Fruit fly (Drosophila melanogaster): ENCODE results near the gene RnrL.

The RnrL gene

DNA sequence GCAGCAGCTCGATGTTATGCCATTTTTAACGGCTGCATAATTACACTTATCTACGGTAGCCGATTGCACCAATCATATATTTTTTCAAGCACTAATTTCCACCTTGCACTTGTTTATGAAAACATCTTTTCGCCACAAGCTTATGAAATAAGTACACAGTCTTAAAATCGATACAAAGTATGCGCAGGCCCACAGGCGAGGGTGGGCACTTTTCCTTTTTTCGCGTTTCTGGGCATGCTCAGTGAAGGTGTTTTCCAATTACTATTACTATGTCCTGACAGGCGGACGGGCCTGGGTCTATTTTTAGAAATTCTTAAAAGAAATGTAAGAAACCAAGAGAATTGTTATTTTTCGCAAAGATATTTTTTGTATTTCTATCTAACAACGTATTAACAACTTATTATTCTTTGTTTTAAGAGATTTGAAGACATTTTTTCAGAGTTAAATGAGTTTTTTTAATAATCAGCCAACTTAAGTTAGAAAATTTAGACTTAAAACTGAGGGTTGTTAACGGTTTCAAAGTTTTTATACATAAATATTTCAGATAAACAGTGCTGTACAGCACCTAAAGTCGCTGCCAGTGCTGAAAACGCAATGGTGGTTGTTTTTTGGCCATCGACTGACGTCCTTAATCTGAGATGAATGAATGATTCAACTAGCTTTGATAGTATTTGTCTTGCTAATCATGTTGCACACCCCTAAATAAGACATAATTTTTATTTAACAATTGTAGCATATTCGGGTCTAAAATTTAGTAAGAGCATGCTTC is 16.9 kb downstream of the RnrL start, which contains the start of gene Cdk5alpha:
TSS of gene Cdk5alpha (minus strand) at position 343 of the 769 bp plus-strand sequence.
- no peak for TF ChIP-seq noc (tag; optimal IDR thresholded peaks at IDR 0.05)

DNA sequence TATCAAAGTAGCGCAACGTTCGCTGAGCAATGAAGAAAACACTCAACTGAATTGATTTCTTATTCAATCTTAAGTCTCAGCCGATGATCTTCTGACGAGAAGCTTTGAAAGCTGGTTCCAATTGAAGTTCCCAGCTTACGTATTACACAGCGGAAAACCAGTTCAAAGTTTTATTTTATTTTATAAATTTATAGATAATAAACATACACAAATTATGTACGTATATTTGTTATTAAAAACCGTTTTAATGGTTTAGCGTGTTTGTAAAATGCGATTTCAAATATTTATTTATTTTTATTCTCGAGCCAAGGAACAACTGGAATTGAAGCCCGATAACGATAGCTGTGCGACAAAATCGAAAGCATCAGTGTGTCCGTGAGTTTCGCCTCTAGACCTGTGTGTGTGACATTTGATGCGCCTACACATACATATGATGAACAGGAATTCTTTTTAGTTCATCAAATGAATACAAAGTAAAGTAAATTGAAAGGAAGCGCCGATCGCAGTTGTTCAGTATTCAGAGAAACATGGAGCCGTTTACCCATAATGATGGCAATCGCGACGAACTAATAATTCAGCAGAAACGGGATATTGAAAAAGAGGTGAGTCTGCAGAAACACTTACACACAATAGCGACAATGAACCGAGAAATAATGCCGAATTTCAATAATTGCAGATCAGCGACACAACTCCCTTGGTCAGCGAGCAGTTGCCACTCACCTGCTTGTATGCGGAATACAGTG is 21.1 kb downstream of the RnrL start, which contains the start of the genes CG5390 and CG4968:
TSS of gene CG5390 (minus strand) at position 77 of the 743 bp plus-strand sequence.
TSS of gene CG4968 (plus strand) at position 405 of the 743 bp plus-strand sequence.
- TF ChIP-seq noc (tag; optimal IDR thresholded peaks at IDR 0.05) = peak; percentile 59

- TF ChIP-seq noc (tag; optimal IDR thresholded peaks at IDR 0.05) = peak; percentile 64
Measured at dm6 chr2L:10305538-10306147, 22.1 kb downstream of the RnrL start.

DNA sequence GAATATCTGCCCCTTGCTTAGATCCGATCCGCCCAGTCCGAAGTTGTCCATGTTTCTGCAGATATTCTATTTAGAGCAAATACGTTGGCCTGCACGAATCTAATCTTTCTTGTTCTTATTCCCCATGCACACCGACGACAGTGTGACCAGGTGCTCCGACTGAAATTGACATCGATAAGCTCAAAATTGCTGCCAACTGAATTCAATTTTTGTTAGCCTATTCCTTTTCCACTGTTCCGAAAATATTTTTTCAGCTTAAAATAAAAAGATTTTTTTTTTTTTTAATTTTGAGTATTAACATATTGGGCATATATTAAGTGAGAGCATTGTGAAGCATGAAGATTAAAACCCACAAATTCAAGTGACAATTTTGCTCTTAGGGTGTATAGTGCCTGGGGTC is 24.0 kb downstream of the RnrL start, which contains the start of gene nmd:
TSS of gene nmd (minus strand) at position 162 of the 400 bp plus-strand sequence.
- TF ChIP-seq noc (tag; optimal IDR thresholded peaks at IDR 0.05) = no peak

- no peak for TF ChIP-seq noc (tag; optimal IDR thresholded peaks at IDR 0.05)
Measured at dm6 chr2L:10301918-10302317, 25.8 kb downstream of the RnrL start, which contains the start of gene CG13138. Gene CG13138, minus strand, starts transcription at chr2L:10302018.

dm6 chr2L:10299810-10300147 is 28.0 kb downstream of the RnrL start, which contains the start of gene CYLD:
Gene CYLD, minus strand, starts transcription at chr2L:10299847.
- TF ChIP-seq noc (tag; optimal IDR thresholded peaks at IDR 0.05) = no peak

DNA sequence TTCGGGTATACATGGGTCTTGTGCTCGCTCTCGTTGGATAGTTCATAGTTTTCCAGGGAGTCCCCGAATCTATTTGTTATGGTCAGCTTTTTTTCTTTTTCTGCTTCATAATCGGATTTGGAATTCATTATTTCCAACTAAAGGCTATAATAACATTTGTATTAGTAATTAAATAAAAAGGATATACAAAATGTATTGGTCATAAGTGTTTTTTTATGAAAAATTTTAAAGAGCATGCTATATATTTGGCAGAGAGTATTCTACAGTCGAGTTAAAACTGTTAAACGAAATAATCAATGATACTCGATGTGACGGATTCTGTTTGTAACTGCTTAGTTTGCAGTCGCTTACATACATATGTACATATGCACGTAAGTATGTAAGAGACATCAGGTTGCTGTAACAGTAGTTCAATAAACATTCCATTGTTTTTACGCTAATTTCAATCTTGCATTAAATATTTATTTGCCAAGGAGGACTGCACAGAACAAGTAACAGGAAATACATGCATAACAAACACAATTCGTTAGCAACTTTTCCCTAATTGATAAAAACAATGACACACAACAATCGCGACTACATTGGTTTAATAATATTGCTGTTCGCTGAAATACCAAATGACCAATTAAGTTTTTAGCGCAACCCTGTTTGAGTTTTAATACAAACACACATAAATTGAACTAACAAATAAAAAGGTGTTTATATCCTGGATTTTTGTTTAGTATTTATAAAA is 28.5 kb downstream of the RnrL start:
- no peak for TF ChIP-seq noc (tag; optimal IDR thresholded peaks at IDR 0.05)

- TF ChIP-seq noc (tag; optimal IDR thresholded peaks at IDR 0.05) = no peak
Measured at dm6 chr2L:10298306-10298705, 29.4 kb downstream of the RnrL start.

- TF ChIP-seq noc (tag; optimal IDR thresholded peaks at IDR 0.05) = no peak
Measured at dm6 chr2L:10294798-10295669, 32.7 kb downstream of the RnrL start, which contains the start of gene Hand. Gene Hand, minus strand, starts transcription at chr2L:10295385.

DNA sequence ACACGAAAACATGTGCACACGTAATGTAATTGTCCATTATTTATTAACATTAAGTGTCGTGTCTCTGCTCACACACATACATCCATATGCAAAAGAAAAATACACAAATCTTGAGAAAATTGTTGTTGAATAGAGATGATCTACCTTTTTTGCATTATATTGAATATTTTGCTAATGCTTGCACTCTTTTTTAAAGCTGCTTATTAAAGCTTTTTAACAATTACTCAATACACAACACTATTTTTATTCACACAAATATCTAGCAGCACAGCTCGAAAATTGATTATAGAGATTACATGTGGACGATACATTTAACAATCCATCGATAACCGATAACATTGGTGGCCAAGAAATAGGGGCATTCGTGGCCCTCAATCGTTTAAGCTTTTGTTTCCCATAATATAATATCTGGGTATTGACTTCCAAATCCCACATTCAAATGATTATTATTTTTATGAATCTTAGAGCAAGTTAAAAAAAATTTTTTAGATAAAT is 35.6 kb downstream of the RnrL start, which contains the start of gene Ufd4:
TSS of gene Ufd4 (minus strand) at position 300 of the 495 bp plus-strand sequence.
- TF ChIP-seq noc (tag; optimal IDR thresholded peaks at IDR 0.05) = no peak

DNA sequence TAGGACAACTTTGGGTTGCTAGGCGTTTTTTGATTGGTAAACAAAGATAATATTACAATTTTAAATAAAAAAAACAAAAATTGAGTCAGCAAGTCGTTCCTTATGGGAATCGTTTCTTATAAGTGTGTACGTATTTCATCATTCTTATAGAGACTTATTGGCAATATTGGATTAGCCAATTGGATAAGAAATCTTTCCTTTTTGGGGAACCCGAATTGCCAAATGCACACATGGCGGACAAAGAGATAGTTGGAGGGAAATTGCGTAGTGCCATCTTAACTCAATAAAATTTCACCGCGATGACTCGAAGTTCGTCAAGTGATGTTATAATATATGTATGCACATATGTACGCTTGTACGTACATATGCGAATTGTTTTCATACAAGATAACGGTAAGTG is 36.5 kb downstream of the RnrL start:
- TF ChIP-seq noc (tag; optimal IDR thresholded peaks at IDR 0.05) = no peak

DNA sequence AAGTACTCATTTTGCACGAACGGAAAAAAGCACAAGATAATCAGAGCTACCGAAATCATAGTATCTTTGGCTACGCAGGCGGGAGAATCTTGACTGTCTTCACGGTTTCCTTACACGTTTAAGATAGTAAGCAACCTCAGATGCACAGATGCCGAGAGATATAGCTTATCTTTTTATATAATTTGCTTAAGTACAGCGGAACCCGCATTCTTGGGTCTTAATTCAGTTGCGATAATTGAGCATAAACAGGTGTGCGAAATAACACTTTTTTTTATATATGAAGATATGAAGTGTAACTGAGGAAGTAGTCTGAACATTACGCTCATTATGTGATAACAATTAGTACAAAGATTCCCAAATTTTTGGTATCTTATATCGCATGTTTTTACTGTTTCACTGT is 47.0 kb downstream of the RnrL start, which contains the start of gene CG34043:
TSS of gene CG34043 (minus strand) at position 101 of the 400 bp plus-strand sequence.
- TF ChIP-seq noc (tag; optimal IDR thresholded peaks at IDR 0.05) = no peak

dm6 chr2L:10278658-10279057 is 49.1 kb downstream of the RnrL start, which contains the start of gene Utx:
Gene Utx, minus strand, starts transcription at chr2L:10278811.
- no peak for TF ChIP-seq noc (tag; optimal IDR thresholded peaks at IDR 0.05)

- TF ChIP-seq noc (tag; optimal IDR thresholded peaks at IDR 0.05) = no peak
Measured at dm6 chr2L:10277362-10277761, 50.4 kb downstream of the RnrL start.

Data from whole organism, larva.